Worm (Caenorhabditis elegans) whole organism, late embryonic: ENCODE data around the gene C36C9.5.
"Not testable (repeated sequence)": the region's sequence is repeated elsewhere in the genome, so short reads cannot be mapped to it uniquely, and the experiment has no call there.

Experiments
- C08G9.2 ChIP-seq: sonication (generic microtip); optimal IDR thresholded peaks from 2 replicates; lab custom pipeline; 2016; ENCODE audit warnings: mild to moderate bottlenecking, missing genetic modification characterization, moderate library complexity, missing compliant biosample characterization
- C38D4.7 ChIP-seq: fragments of 200-800 bp; sonication (Bioruptor generic); optimal IDR thresholded peaks from 2 replicates; lab custom pipeline; 2018; ENCODE audit warnings: mild to moderate bottlenecking, missing genetic modification characterization, moderate library complexity, missing compliant biosample characterization
- K09A11.1 ChIP-seq: sonication (generic microtip); optimal IDR thresholded peaks from 2 replicates; lab custom pipeline; 2017; ENCODE audit warnings: antibody characterized with exemption, mild to moderate bottlenecking, missing genetic modification characterization, missing compliant biosample characterization; ENCODE audit not compliant: insufficient read depth
- T23F11.4 ChIP-seq: fragments of 200-800 bp; sonication (Bioruptor generic); optimal IDR thresholded peaks from 2 replicates; lab custom pipeline; 2018; ENCODE audit warnings: mild to moderate bottlenecking, missing genetic modification characterization, missing compliant biosample characterization
- ahr-1 ChIP-seq: sonication (generic microtip); optimal IDR thresholded peaks from 2 replicates; lab custom pipeline; 2016; ENCODE audit warnings: missing genetic modification characterization, missing compliant biosample characterization
- ceh-22 ChIP-seq: sonication (generic microtip); optimal IDR thresholded peaks from 2 replicates; lab custom pipeline; 2017; ENCODE audit warnings: missing biosample characterization, missing genetic modification characterization
- che-1 ChIP-seq: sonication (generic microtip); optimal IDR thresholded peaks from 2 replicates; lab custom pipeline; 2016; ENCODE audit warnings: mild to moderate bottlenecking, missing genetic modification characterization, missing compliant biosample characterization
- dmd-4 ChIP-seq: sonication (generic microtip); optimal IDR thresholded peaks from 2 replicates; lab custom pipeline; 2016; ENCODE audit warnings: borderline replicate concordance, missing genetic modification characterization, missing compliant biosample characterization
- dve-1 ChIP-seq: sonication (generic microtip); optimal IDR thresholded peaks from 2 replicates; lab custom pipeline; 2017; ENCODE audit warnings: antibody characterized with exemption, mild to moderate bottlenecking, missing genetic modification characterization, missing compliant biosample characterization
- elt-4 ChIP-seq: sonication (generic microtip); optimal IDR thresholded peaks from 2 replicates; lab custom pipeline; 2016; ENCODE audit warnings: missing genetic modification characterization, missing compliant biosample characterization
- ets-4 ChIP-seq: sonication (generic microtip); optimal IDR thresholded peaks from 2 replicates; lab custom pipeline; 2016; ENCODE audit warnings: missing genetic modification characterization, missing compliant biosample characterization
- fkh-10 ChIP-seq: fragments of 150-350 bp; optimal IDR thresholded peaks from 2 replicates; lab custom pipeline; 2014; ENCODE audit warnings: missing biosample characterization, missing genetic modification reagents, missing genetic modification characterization
- gmeb-2 ChIP-seq: sonication (generic microtip); optimal IDR thresholded peaks from 2 replicates; lab custom pipeline; 2016; ENCODE audit warnings: missing genetic modification characterization, inconsistent platforms, missing compliant biosample characterization
- hlh-15 ChIP-seq: sonication (generic microtip); optimal IDR thresholded peaks from 2 replicates; lab custom pipeline; 2016; ENCODE audit warnings: missing genetic modification characterization, missing compliant biosample characterization
- lim-6 ChIP-seq: sonication (generic microtip); optimal IDR thresholded peaks from 2 replicates; lab custom pipeline; 2016; ENCODE audit warnings: missing genetic modification characterization, missing compliant biosample characterization
- mec-3 ChIP-seq: sonication (generic microtip); optimal IDR thresholded peaks from 2 replicates; lab custom pipeline; 2016; ENCODE audit warnings: borderline replicate concordance, missing genetic modification characterization, missing compliant biosample characterization
- nhr-11 ChIP-seq: fragments of 150-350 bp; optimal IDR thresholded peaks from 2 replicates; lab custom pipeline; 2014; ENCODE audit warnings: missing biosample characterization, missing genetic modification characterization
- pat-9 ChIP-seq: fragments of 200-800 bp; sonication (Bioruptor generic); optimal IDR thresholded peaks from 2 replicates; lab custom pipeline; 2018; ENCODE audit warnings: mild to moderate bottlenecking, missing genetic modification characterization, moderate library complexity, missing compliant biosample characterization
- pax-1 ChIP-seq: fragments of 150-350 bp; optimal IDR thresholded peaks from 2 replicates; lab custom pipeline; 2014; ENCODE audit warnings: missing biosample characterization, missing genetic modification characterization
- pha-2 ChIP-seq: sonication (generic microtip); optimal IDR thresholded peaks from 2 replicates; lab custom pipeline; 2017; ENCODE audit warnings: mild to moderate bottlenecking, missing genetic modification characterization, missing compliant biosample characterization
- pros-1 ChIP-seq: fragments of 150-350 bp; optimal IDR thresholded peaks from 2 replicates; lab custom pipeline; 2014; ENCODE audit warnings: missing biosample characterization, missing genetic modification reagents, missing genetic modification characterization
- ref-2 ChIP-seq: sonication (generic microtip); optimal IDR thresholded peaks from 2 replicates; lab custom pipeline; 2016; ENCODE audit warnings: missing genetic modification characterization, missing compliant biosample characterization
- rnt-1 ChIP-seq: sonication (generic microtip); optimal IDR thresholded peaks from 2 replicates; lab custom pipeline; 2016; ENCODE audit warnings: missing genetic modification characterization, missing compliant biosample characterization
- sdc-2 ChIP-seq: sonication (generic microtip); optimal IDR thresholded peaks from 2 replicates; lab custom pipeline; 2016; ENCODE audit warnings: missing genotype, missing genetic modification characterization, missing compliant biosample characterization
- sox-2 ChIP-seq: fragments of 200-800 bp; sonication (Bioruptor generic); IDR thresholded peaks from 2 replicates; pipeline ENCODE4 v1.3.6; 2022; ENCODE audit warnings: missing genetic modification reagents, missing genetic modification characterization, missing compliant biosample characterization
- sox-4 ChIP-seq: sonication (generic microtip); optimal IDR thresholded peaks from 2 replicates; lab custom pipeline; 2017; ENCODE audit warnings: mild to moderate bottlenecking, missing genetic modification characterization, inconsistent platforms, missing compliant biosample characterization
- syd-9 ChIP-seq: sonication (generic microtip); optimal IDR thresholded peaks from 2 replicates; lab custom pipeline; 2016; ENCODE audit warnings: mild to moderate bottlenecking, missing genetic modification characterization, moderate library complexity, missing compliant biosample characterization
- tbx-2 ChIP-seq: sonication (generic microtip); optimal IDR thresholded peaks from 2 replicates; lab custom pipeline; 2016; ENCODE audit warnings: missing genetic modification characterization, missing compliant biosample characterization
- tbx-7 ChIP-seq: sonication (generic microtip); optimal IDR thresholded peaks from 2 replicates; lab custom pipeline; 2016; ENCODE audit warnings: missing genotype, missing genetic modification characterization, missing compliant biosample characterization
- unc-42 ChIP-seq: sonication (generic microtip); optimal IDR thresholded peaks from 2 replicates; lab custom pipeline; 2016; ENCODE audit warnings: missing genotype, missing genetic modification characterization, missing compliant biosample characterization
- zip-5 ChIP-seq: sonication (generic microtip); optimal IDR thresholded peaks from 2 replicates; lab custom pipeline; 2016; ENCODE audit warnings: missing genetic modification characterization, missing compliant biosample characterization

The C36C9.5 gene

DNA sequence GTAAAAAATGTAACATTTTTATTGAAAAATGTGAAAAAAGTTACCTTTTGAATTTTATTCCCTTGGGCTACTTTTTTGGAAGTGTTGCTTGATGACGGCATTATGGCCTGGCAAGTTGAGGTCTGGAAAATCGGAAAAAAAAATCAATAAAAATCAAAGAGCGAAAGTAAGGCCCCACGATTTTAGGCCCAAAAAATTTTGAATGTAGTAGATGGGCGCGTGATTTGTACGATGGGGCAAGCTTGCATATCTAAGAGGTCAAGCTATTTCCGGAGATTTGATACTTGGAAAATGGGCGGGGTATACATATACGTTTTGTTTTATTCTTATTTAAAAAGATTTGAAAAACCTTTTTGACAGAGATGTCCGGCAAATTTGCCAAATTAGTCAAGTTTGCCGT is 2.8 kb upstream of the C36C9.5 start, which contains the start of gene F07G6.5:
Gene F07G6.5, minus strand, starts transcription at position 101 of the 400 bp plus-strand sequence.
- no peak for TF ChIP-seq tbx-7 (tag; lab: Kevin White, UChicago)

ce11 chrX:1703049-1703448 is 691 bp downstream of the C36C9.5 start:
- TF ChIP-seq elt-4 (tag; lab: Kevin White, UChicago), result peak; percentile 60
- TF ChIP-seq rnt-1 (tag; lab: Kevin White, UChicago), result no peak

DNA sequence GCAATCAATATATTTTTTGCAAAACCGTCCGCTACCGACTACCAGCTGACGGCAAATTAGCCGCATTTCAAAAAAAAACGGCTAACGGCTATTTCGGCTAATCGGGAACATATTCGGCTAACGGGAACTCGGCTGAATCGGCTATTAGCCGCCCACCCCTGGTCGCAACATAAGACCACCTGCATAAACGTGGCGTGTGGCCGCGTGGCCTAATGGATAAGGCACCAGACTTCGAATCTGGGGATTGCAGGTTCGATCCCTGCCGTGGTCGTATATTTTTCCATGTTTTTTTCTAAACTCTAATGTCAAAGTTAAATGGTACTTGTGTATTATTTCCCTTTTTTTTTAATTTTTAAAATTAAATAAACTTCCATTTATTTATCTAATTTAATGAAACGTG is 5.3 kb downstream of the C36C9.5 start:
- TF ChIP-seq dmd-4 (no peak), zip-5 (no peak), C38D4.7 (GFP tag; lab: Kevin White, UChicago) (no peak)

DNA sequence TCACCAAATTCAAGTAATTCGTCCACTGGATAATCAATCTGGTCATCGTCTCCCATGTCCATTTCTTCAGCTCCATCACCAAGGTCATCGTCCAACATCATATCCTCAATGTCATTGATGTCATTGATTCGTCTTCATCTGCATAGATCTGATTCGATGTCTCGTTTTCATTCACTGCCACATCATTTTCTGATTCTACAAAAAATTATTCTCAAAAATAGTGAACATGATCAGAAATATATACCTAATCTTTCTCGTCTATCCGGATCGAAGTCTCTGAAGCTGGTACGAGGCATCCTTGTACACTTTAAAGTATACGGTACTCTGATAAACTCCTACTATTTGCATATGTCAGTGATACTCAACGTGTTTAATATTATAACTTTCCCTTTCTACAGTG is 6.9 kb downstream of the C36C9.5 start, which contains the start of gene C36C9.4:
Gene C36C9.4, minus strand, starts transcription at position 101 of the 400 bp plus-strand sequence.
- TF ChIP-seq pros-1; C38D4.7 (GFP tag; lab: Kevin White, UChicago); sox-4 (tag; lab: Kevin White, UChicago): not testable (repeated sequence)

ce11 chrX:1690894-1691293 is 12.8 kb downstream of the C36C9.5 start, which contains the start of gene C36C9.6:
Gene C36C9.6 (minus strand): TSS chrX:1690994.
- TF ChIP-seq pax-1; T23F11.4 (GFP tag; lab: Kevin White, UChicago); lim-6: not testable (repeated sequence)

ce11 chrX:1689996-1690395 is 13.7 kb downstream of the C36C9.5 start, which contains the start of gene C36C9.12:
Gene C36C9.12 (minus strand): TSS chrX:1690096.
- TF ChIP-seq T23F11.4 (GFP tag; lab: Kevin White, UChicago); K09A11.1 (tag; lab: Kevin White, UChicago); dve-1 (tag; lab: Kevin White, UChicago): not testable (repeated sequence)

DNA sequence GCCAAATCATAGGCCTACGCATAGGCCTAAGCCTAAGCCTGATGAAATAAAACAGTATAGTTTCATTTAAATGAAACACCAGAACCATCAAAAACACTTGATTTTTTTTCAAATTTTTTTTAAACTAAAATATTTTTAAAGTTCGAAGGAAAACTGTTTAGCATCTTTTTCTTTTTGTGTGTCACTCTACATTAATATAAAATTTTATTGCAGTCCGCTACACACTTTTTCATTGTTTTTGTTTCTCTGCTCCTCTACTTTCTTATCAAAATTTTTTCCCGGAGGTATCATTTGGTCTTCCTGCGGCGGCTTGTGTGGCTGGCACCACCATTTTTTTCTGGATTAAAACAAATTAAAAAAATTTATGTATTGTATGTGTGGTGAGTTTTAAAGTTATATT is 16.7 kb downstream of the C36C9.5 start, which contains the start of gene C36C9.11:
Gene C36C9.11, plus strand, starts transcription at position 301 of the 400 bp plus-strand sequence.
- TF ChIP-seq C08G9.2; hlh-15 (tag; lab: Kevin White, UChicago); mec-3: not testable (repeated sequence)

- TF ChIP-seq sdc-2 (tag; lab: Kevin White, UChicago) (peak; percentile 84), che-1 (tag; lab: Kevin White, UChicago) (no peak)
- TF ChIP-seq, all 69 proteins: peak for 1
Observed at ce11 chrX:1682558-1682957, 21.2 kb downstream of the C36C9.5 start, which contains the start of gene meg-4. Gene meg-4 (plus strand): TSS chrX:1682954.

DNA sequence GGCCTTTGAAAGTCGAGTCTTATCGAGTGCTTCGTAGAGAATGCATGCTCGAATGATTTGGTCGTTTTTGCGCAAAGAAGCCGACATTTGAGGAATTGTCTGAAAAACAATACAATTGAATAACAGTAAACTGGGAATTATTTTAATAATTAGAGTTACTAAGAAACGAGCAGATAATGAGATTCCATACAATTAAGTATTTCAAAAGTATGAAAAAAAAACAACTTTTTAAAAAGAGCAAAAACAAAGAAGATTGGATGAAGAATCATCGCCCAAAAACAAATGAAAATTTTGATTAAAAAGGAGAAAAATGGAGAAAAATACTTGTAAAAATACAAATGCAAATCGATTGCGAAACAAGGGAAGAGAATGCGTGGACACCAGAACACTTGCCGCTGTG is 25.7 kb downstream of the C36C9.5 start, which contains the start of gene fbxa-170:
Gene fbxa-170, minus strand, starts transcription at position 101 of the 400 bp plus-strand sequence.
- TF ChIP-seq unc-42 (tag; lab: Kevin White, UChicago) (no peak), syd-9 (tag; lab: Kevin White, UChicago) (no peak), pat-9 (tag; lab: Kevin White, UChicago) (no peak), ceh-22 (tag; lab: Kevin White, UChicago) (no peak), sox-2 (no peak), fkh-10 (GFP tag; lab: Kevin White, UChicago) (no peak), ref-2 (tag; lab: Kevin White, UChicago) (no peak), nhr-11 (tag; lab: Kevin White, UChicago) (no peak), ahr-1 (tag; lab: Kevin White, UChicago) (no peak), gmeb-2 (tag; lab: Kevin White, UChicago) (no peak), dmd-4 (no peak), hlh-15 (tag; lab: Kevin White, UChicago) (no peak), ets-4 (no peak), C08G9.2 (no peak), tbx-2 (tag; lab: Kevin White, UChicago) (no peak), pha-2 (tag; lab: Kevin White, UChicago) (no peak)
